Fruit fly (Drosophila melanogaster) whole organism, embryonic: ENCODE results near the gene CG32075.

Experiments used
- Adf1 ChIP-seq: fragments of 200-800 bp; sonication (Bioruptor generic); IDR thresholded peaks from 2 replicates; pipeline ENCODE4 v1.3.6; 2022; ENCODE audit warnings: missing biosample characterization, missing genetic modification characterization
- CG10366 ChIP-seq: fragments of 200-800 bp; sonication (Bioruptor generic); IDR thresholded peaks from 2 replicates; pipeline ENCODE4 v1.3.6; 2022; ENCODE audit warnings: missing biosample characterization, missing genetic modification characterization
- CG10462 ChIP-seq: fragments of 200-800 bp; sonication (Bioruptor generic); optimal IDR thresholded peaks from 2 replicates; lab custom pipeline; 2016; ENCODE audit warnings: missing biosample characterization, missing genetic modification characterization
- CG11398 ChIP-seq: fragments of 200-800 bp; sonication (Bioruptor generic); optimal IDR thresholded peaks from 2 replicates; lab custom pipeline; 2016; ENCODE audit warnings: missing biosample characterization, missing genetic modification characterization
- CG11560 ChIP-seq: fragments of 200-800 bp; sonication (Bioruptor generic); IDR thresholded peaks from 3 replicates; pipeline ENCODE4 v1.3.6; 2022; ENCODE audit warnings: missing biosample characterization, missing genetic modification characterization
- CG13894 ChIP-seq: fragments of 200-800 bp; sonication (Bioruptor generic); optimal IDR thresholded peaks from 3 replicates; lab custom pipeline; 2018; ENCODE audit warnings: missing biosample characterization, mild to moderate bottlenecking, missing genetic modification characterization, moderate library complexity
- CG14710 ChIP-seq: fragments of 200-800 bp; sonication (Bioruptor generic); optimal IDR thresholded peaks from 3 replicates; lab custom pipeline; 2019; ENCODE audit warnings: missing biosample characterization, mild to moderate bottlenecking, missing genetic modification characterization, moderate library complexity
- CG15601 ChIP-seq: fragments of 200-800 bp; sonication (Bioruptor generic); optimal IDR thresholded peaks from 3 replicates; lab custom pipeline; 2019; ENCODE audit warnings: missing biosample characterization, mild to moderate bottlenecking, missing genetic modification characterization, moderate library complexity
- CG16779 ChIP-seq: fragments of 200-800 bp; sonication (Bioruptor generic); IDR thresholded peaks from 2 replicates; pipeline ENCODE4 v1.3.6; 2022; ENCODE audit warnings: missing biosample characterization, missing genetic modification characterization
- CG17361 ChIP-seq: fragments of 200-800 bp; sonication (Bioruptor generic); IDR thresholded peaks from 3 replicates; pipeline ENCODE4 v1.3.6; 2022; ENCODE audit warnings: missing biosample characterization, missing genetic modification characterization
- CG17612 ChIP-seq: fragments of 200-800 bp; sonication (Bioruptor generic); IDR thresholded peaks from 2 replicates; pipeline ENCODE4 v1.3.6; 2022; ENCODE audit warnings: missing biosample characterization, missing genetic modification characterization
- CG1792 ChIP-seq: fragments of 200-800 bp; sonication (Bioruptor generic); optimal IDR thresholded peaks from 2 replicates; lab custom pipeline; 2016; ENCODE audit warnings: missing biosample characterization, missing genetic modification characterization
- CG2678 ChIP-seq: fragments of 200-800 bp; sonication (Bioruptor generic); optimal IDR thresholded peaks from 3 replicates; lab custom pipeline; 2019; ENCODE audit warnings: missing biosample characterization, mild to moderate bottlenecking, missing genetic modification characterization, moderate library complexity
- CG3281 ChIP-seq: fragments of 200-800 bp; sonication (Bioruptor generic); optimal IDR thresholded peaks from 3 replicates; lab custom pipeline; 2017; ENCODE audit warnings: missing biosample characterization, mild to moderate bottlenecking, missing genetic modification characterization
- CG34224 ChIP-seq: fragments of 200-800 bp; sonication (Bioruptor generic); IDR thresholded peaks from 3 replicates; pipeline ENCODE4 v1.3.6; 2022; ENCODE audit warnings: missing biosample characterization, missing genetic modification characterization; ENCODE audit not compliant: partially characterized antibody
- CG42726 ChIP-seq: fragments of 200-800 bp; sonication (Bioruptor generic); IDR thresholded peaks from 2 replicates; pipeline ENCODE4 v1.3.6; 2022; ENCODE audit warnings: missing biosample characterization, missing genetic modification characterization; ENCODE audit not compliant: partially characterized antibody
- CG6791 ChIP-seq: fragments of 200-800 bp; sonication (Bioruptor generic); IDR thresholded peaks from 3 replicates; pipeline ENCODE4 v1.3.6; 2022; ENCODE audit warnings: missing biosample characterization, missing genetic modification characterization; ENCODE audit not compliant: partially characterized antibody
- CG7372 ChIP-seq: fragments of 200-800 bp; sonication (Bioruptor generic); IDR thresholded peaks from 2 replicates; pipeline ENCODE4 v1.3.6; 2022; ENCODE audit warnings: missing biosample characterization, missing genetic modification characterization
- CkIIα-i1 ChIP-seq: fragments of 200-800 bp; sonication (Bioruptor generic); IDR thresholded peaks from 2 replicates; pipeline ENCODE4 v1.3.6; 2022; ENCODE audit warnings: missing biosample characterization, missing genetic modification characterization
- E2f2 ChIP-seq: fragments of 200-800 bp; sonication (Bioruptor generic); IDR thresholded peaks from 2 replicates; pipeline ENCODE4 v1.3.6; 2022; ENCODE audit warnings: missing biosample characterization, missing genetic modification characterization
- ERR ChIP-seq: fragments of 200-800 bp; sonication (Bioruptor generic); optimal IDR thresholded peaks from 2 replicates; lab custom pipeline; 2016; ENCODE audit warnings: missing biosample characterization, missing genetic modification characterization
- Ets97D ChIP-seq: fragments of 200-800 bp; sonication (Bioruptor generic); optimal IDR thresholded peaks from 3 replicates; lab custom pipeline; 2016; ENCODE audit warnings: missing biosample characterization, missing genetic modification characterization
- Jarid2 ChIP-seq: fragments of 200-800 bp; sonication (Bioruptor generic); optimal IDR thresholded peaks from 3 replicates; lab custom pipeline; 2017; ENCODE audit warnings: mild to moderate bottlenecking, missing biosample characterization, missing genetic modification reagents, missing genetic modification characterization
- MBD-R2 ChIP-seq: fragments of 200-800 bp; sonication (Bioruptor generic); IDR thresholded peaks from 2 replicates; pipeline ENCODE4 v1.3.6; 2022; ENCODE audit warnings: missing biosample characterization, missing genetic modification characterization
- Mes4 ChIP-seq: fragments of 200-800 bp; sonication (Bioruptor generic); optimal IDR thresholded peaks from 2 replicates; lab custom pipeline; 2016; ENCODE audit warnings: missing biosample characterization, missing genetic modification characterization
- Nf-YB ChIP-seq: fragments of 200-800 bp; sonication (Bioruptor generic); optimal IDR thresholded peaks from 3 replicates; lab custom pipeline; 2019; ENCODE audit warnings: missing biosample characterization, mild to moderate bottlenecking, missing genetic modification characterization, moderate library complexity
- NfI ChIP-seq: fragments of 200-800 bp; sonication (Bioruptor generic); optimal IDR thresholded peaks from 3 replicates; lab custom pipeline; 2018; ENCODE audit warnings: missing biosample characterization, mild to moderate bottlenecking, missing genetic modification characterization, moderate library complexity
- Pdp1 ChIP-seq, 2 experiments: fragments of 200-800 bp; sonication (Bioruptor generic); optimal IDR thresholded peaks; 3 replicates each; lab custom pipeline; 2016; ENCODE audit warnings: missing biosample characterization in 2 of 2, missing genetic modification characterization in 2 of 2, mild to moderate bottlenecking in 1 of 2, moderate library complexity in 1 of 2
- Stat92E ChIP-seq, 3 experiments: fragments of >200 bp in 2 of 3; fragments of 200-800 bp in 1 of 3; sonication (Bioruptor generic) in 1 of 3; optimal IDR thresholded peaks; 2 replicates each; lab custom pipeline; 2017 to 2019; ENCODE audit warnings: missing biosample characterization in 3 of 3, missing genetic modification characterization in 3 of 3, mild to moderate bottlenecking in 1 of 3, moderate library complexity in 1 of 3
- amos ChIP-seq: fragments of 200-800 bp; sonication (Bioruptor generic); IDR thresholded peaks from 2 replicates; pipeline ENCODE4 v1.3.6; 2022; ENCODE audit warnings: missing biosample characterization, missing genetic modification characterization; ENCODE audit not compliant: partially characterized antibody
- ap ChIP-seq: fragments of 200-800 bp; sonication (Bioruptor generic); IDR thresholded peaks from 2 replicates; pipeline ENCODE4 v1.3.6; 2022; ENCODE audit warnings: missing biosample characterization, missing genetic modification characterization
- croc ChIP-seq: fragments of 200-800 bp; sonication (Bioruptor generic); conservative IDR thresholded peaks from 3 replicates; pipeline ENCODE4 v1.3.6; 2022; ENCODE audit warnings: missing biosample characterization, missing genetic modification characterization
- disco-r ChIP-seq: fragments of 200-800 bp; sonication (Bioruptor generic); optimal IDR thresholded peaks from 2 replicates; lab custom pipeline; 2016; ENCODE audit warnings: missing biosample characterization, missing genetic modification characterization
- ewg ChIP-seq: fragments of 200-800 bp; sonication (Bioruptor generic); optimal IDR thresholded peaks from 3 replicates; lab custom pipeline; 2017; ENCODE audit warnings: mild to moderate bottlenecking, missing biosample characterization, missing genetic modification reagents, missing genetic modification characterization
- gem ChIP-seq: fragments of 200-800 bp; sonication (Bioruptor generic); optimal IDR thresholded peaks from 2 replicates; lab custom pipeline; 2019; ENCODE audit warnings: missing biosample characterization, mild to moderate bottlenecking, missing genetic modification characterization, moderate library complexity
- gro ChIP-seq: fragments of 200-800 bp; sonication (Bioruptor generic); optimal IDR thresholded peaks from 2 replicates; lab custom pipeline; 2016; ENCODE audit warnings: missing biosample characterization, missing genetic modification characterization
- h ChIP-seq: fragments of >200 bp; optimal IDR thresholded peaks from 2 replicates; lab custom pipeline; 2017
- jigr1 ChIP-seq: fragments of 200-800 bp; sonication (Bioruptor generic); IDR thresholded peaks from 3 replicates; pipeline ENCODE4 v1.3.6; 2022; ENCODE audit warnings: missing biosample characterization, missing genetic modification characterization
- knrl ChIP-seq: fragments of 200-800 bp; sonication (Bioruptor generic); IDR thresholded peaks from 3 replicates; pipeline ENCODE4 v1.3.6; 2022; ENCODE audit warnings: missing biosample characterization, missing genetic modification characterization; ENCODE audit not compliant: partially characterized antibody
- lab ChIP-seq: fragments of 200-800 bp; sonication (Bioruptor generic); optimal IDR thresholded peaks from 3 replicates; lab custom pipeline; 2017; ENCODE audit warnings: missing biosample characterization, missing genetic modification characterization, mild to moderate bottlenecking, moderate library complexity, missing genetic modification reagents
- lmd ChIP-seq: fragments of 200-800 bp; sonication (Bioruptor generic); IDR thresholded peaks from 2 replicates; pipeline ENCODE4 v1.3.6; 2022; ENCODE audit warnings: missing biosample characterization, missing genetic modification characterization
- peb ChIP-seq: fragments of 200-800 bp; sonication (Bioruptor generic); IDR thresholded peaks from 2 replicates; pipeline ENCODE4 v1.3.6; 2022; ENCODE audit warnings: missing biosample characterization, missing genetic modification characterization
- sd ChIP-seq: fragments of 200-800 bp; sonication (Bioruptor generic); optimal IDR thresholded peaks from 3 replicates; lab custom pipeline; 2018; ENCODE audit warnings: missing biosample characterization, mild to moderate bottlenecking, missing genetic modification characterization, moderate library complexity
- sens-2 ChIP-seq: fragments of 200-800 bp; sonication (Bioruptor generic); IDR thresholded peaks from 2 replicates; pipeline ENCODE4 v1.3.6; 2022; ENCODE audit warnings: missing biosample characterization, missing genetic modification characterization
- seq ChIP-seq: fragments of 200-800 bp; sonication (Bioruptor generic); IDR thresholded peaks from 2 replicates; pipeline ENCODE4 v1.3.6; 2022; ENCODE audit warnings: missing biosample characterization, missing genetic modification characterization
- sqz ChIP-seq: fragments of 200-800 bp; sonication (Bioruptor generic); optimal IDR thresholded peaks from 3 replicates; lab custom pipeline; 2018; ENCODE audit warnings: missing biosample characterization, mild to moderate bottlenecking, missing genetic modification characterization
- tap ChIP-seq: fragments of 200-800 bp; optimal IDR thresholded peaks from 3 replicates; lab custom pipeline; 2019; ENCODE audit warnings: missing biosample characterization, mild to moderate bottlenecking, missing genetic modification characterization, moderate library complexity
- unpg ChIP-seq: fragments of 200-800 bp; sonication (Bioruptor generic); optimal IDR thresholded peaks from 3 replicates; lab custom pipeline; 2018; ENCODE audit warnings: missing biosample characterization, mild to moderate bottlenecking, missing genetic modification characterization, moderate library complexity
- zen ChIP-seq: fragments of 200-800 bp; sonication (Bioruptor generic); optimal IDR thresholded peaks from 3 replicates; lab custom pipeline; 2018; ENCODE audit warnings: missing biosample characterization, mild to moderate bottlenecking, missing genetic modification characterization, moderate library complexity
- zen2 ChIP-seq: fragments of 200-800 bp; sonication (Bioruptor generic); IDR thresholded peaks from 3 replicates; pipeline ENCODE4 v1.3.6; 2022; ENCODE audit warnings: missing biosample characterization, missing genetic modification characterization; ENCODE audit not compliant: partially characterized antibody

The CG32075 gene

DNA sequence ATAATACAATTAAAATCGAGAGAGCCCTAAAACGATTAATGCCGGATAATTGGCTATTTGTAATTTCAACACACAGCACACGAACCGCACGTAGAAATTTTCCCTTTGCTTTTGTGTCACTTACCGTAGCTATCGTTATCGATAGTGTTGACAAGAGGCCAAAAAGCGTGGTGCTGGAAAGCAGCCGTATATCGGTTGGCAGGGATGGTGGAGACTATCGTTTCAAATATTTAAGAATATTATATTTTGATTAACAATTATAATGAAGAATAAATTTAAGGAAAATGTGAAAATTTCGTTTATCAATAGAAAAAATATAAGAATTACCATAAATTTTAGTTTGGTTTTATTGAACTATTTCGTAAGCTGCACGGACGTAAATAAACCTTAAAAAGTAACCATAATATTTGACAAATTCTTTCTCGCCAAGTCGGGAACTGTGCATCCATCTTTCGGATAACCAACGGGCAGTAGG is 28.3 kb upstream of the CG32075 start, which contains the start of gene JIL-1 (continued):
- peak; percentile 55; the same call in 1 of the 2 replicates for TF ChIP-seq Adf1 (GFP tag; lab: Robert Waterston, UW)
- TF ChIP-seq disco-r = no peak
- peak; percentile 65 for TF ChIP-seq lab (GFP tag; lab: Kevin White, UChicago)
- TF ChIP-seq ERR (GFP tag; lab: Kevin White, UChicago) = no peak
- peak; percentile 88 for TF ChIP-seq MBD-R2 (GFP tag; lab: Robert Waterston, UW)
- peak; percentile 39 for TF ChIP-seq CG3281 (GFP tag; lab: Kevin White, UChicago)
- TF ChIP-seq CG13894 = peak; percentile 31
- TF ChIP-seq CG10462 (GFP tag; lab: Kevin White, UChicago) = no peak
- peak; percentile 13 for TF ChIP-seq sqz (GFP tag; lab: Kevin White, UChicago)
- no peak for TF ChIP-seq sens-2 (GFP tag; lab: Robert Waterston, UW)
- peak; percentile 76; the same call in 1 of the 2 replicates for TF ChIP-seq lmd
- no peak for TF ChIP-seq h (lab: Kevin White, UChicago)
- TF ChIP-seq knrl (GFP tag; lab: Robert Waterston, UW) = peak; percentile 87
- TF ChIP-seq Mes4 = no peak
- TF ChIP-seq CG17361 (GFP tag; lab: Robert Waterston, UW) = peak; percentile 61
- TF ChIP-seq seq = no peak
- TF ChIP-seq CG1792 (GFP tag; lab: Kevin White, UChicago) = peak; percentile 4
- peak; percentile 1 to 59 for TF ChIP-seq Pdp1 (GFP tag; optimal IDR thresholded peaks at IDR 0.05; lab: Kevin White, UChicago)
- TF ChIP-seq amos (GFP tag; lab: Robert Waterston, UW) = peak; percentile 92
- TF ChIP-seq jigr1 = no peak
- peak; percentile 48 for TF ChIP-seq gro (GFP tag; lab: Kevin White, UChicago)
- TF ChIP-seq tap = no peak
- no peak for TF ChIP-seq sd (tag; lab: Kevin White, UChicago)
- TF ChIP-seq CG42726 (GFP tag; lab: Robert Waterston, UW) = peak; percentile 87
- no peak for TF ChIP-seq CG17612
- TF ChIP-seq Nf-YB (GFP tag; lab: Kevin White, UChicago) = no peak
- TF ChIP-seq CG2678 (tag; lab: Kevin White, UChicago) = peak; percentile 56
- peak; percentile 30 for TF ChIP-seq unpg
- peak in 1 of 3 experiments; percentile 43 for TF ChIP-seq Stat92E (GFP tag; optimal IDR thresholded peaks at IDR 0.05; lab: Kevin White, UChicago)
- TF ChIP-seq CG14710 (tag; lab: Kevin White, UChicago) = peak; percentile 58
- TF ChIP-seq CG7372 = peak; percentile 48; the same call in 1 of the 2 replicates
- TF ChIP-seq CG11560 (tag; lab: Robert Waterston, UW) = peak; percentile 20; the same call in 1 of the 3 replicates
- peak; percentile 49 for TF ChIP-seq E2f2 (GFP tag; lab: Robert Waterston, UW)
- peak; percentile 91 for TF ChIP-seq CG6791 (GFP tag; lab: Robert Waterston, UW)
- TF ChIP-seq zen2 (GFP tag; lab: Robert Waterston, UW) = peak; percentile 38; the same call in 2 of the 3 replicates
- TF ChIP-seq CG11398 (GFP tag; lab: Kevin White, UChicago) = no peak
- no peak for TF ChIP-seq CkIIα-i1 (GFP tag; lab: Robert Waterston, UW)
- peak; percentile 72 for TF ChIP-seq NfI
- peak; percentile 39 for TF ChIP-seq CG15601 (tag; lab: Kevin White, UChicago)
- peak; percentile 55 for TF ChIP-seq zen (tag; lab: Kevin White, UChicago)
- no peak for TF ChIP-seq ap (GFP tag; lab: Robert Waterston, UW)
- peak; percentile 83 for TF ChIP-seq CG34224 (GFP tag; lab: Robert Waterston, UW)
- peak; percentile 33 for TF ChIP-seq peb (GFP tag; lab: Robert Waterston, UW)
- peak; percentile 54; the same call in 2 of the 3 replicates for TF ChIP-seq croc (GFP tag; lab: Robert Waterston, UW)
- peak; percentile 6 for TF ChIP-seq ewg (GFP tag; lab: Kevin White, UChicago)
- peak; percentile 59 for TF ChIP-seq gem (tag; lab: Kevin White, UChicago)
- TF ChIP-seq Ets97D = peak; percentile 54
- TF ChIP-seq Jarid2 (GFP tag; lab: Kevin White, UChicago) = peak; percentile 27
- peak; percentile 65 for TF ChIP-seq CG10366 (GFP tag; lab: Robert Waterston, UW)
- peak; percentile 72; the same call in 1 of the 2 replicates for TF ChIP-seq CG16779 (GFP tag; lab: Robert Waterston, UW)
